Worm (Caenorhabditis elegans) whole organism, dauer: ENCODE data around the gene pax-3.

Experiments used
- unc-62 ChIP-seq: sonication (generic microtip); optimal IDR thresholded peaks from 2 replicates; lab custom pipeline; 2017; ENCODE audit warnings: missing biosample characterization, missing genetic modification reagents, missing genetic modification characterization

Gene pax-3

DNA sequence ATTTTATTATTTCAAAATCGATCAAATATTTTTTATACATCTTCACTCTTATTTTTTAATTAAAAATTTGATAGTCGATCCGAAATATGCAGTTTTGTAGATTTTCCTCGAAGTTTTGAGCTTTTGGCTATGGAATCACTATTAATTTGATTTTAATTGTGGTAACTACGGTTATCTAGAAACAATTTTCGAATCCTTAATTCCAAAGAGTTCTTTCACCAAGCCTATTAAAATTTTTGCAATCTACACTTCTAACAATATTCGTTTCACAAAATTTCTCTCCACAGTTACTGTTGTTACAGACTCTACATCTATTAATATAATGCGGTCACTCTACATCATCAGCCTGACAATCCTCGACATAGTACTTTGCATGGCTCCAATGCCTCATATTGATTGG, 45.8 kb downstream of the pax-3 start, which contains the start of gene R05H5.7:
R05H5.7 (plus strand) TSS at position 301 of the 400 bp plus-strand sequence.
- no peak for TF ChIP-seq unc-62 (GFP tag; lab: Kevin White, UChicago)

DNA sequence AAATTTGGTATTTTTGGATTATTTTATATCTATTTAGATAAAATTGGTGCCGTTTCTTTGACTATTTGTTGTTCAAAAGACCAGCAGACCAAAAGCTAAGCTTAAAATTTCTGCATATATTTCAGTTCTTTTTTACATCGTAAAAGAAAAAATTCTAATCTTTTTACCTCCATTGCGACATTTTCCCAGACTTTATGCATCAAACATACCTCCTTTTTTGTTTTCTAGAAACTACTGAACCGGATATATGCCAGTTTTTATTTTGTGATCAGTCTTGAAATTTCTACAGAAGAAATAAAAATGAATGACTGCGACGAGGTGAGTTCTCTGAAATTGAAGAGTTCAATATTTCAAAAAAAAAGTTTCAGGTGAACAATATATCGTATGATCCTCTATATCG, 48.2 kb downstream of the pax-3 start, which contains the start of gene srb-6:
srb-6 (plus strand) TSS at position 301 of the 400 bp plus-strand sequence.
- no peak for TF ChIP-seq unc-62 (GFP tag; lab: Kevin White, UChicago)

- TF ChIP-seq unc-62 (GFP tag; lab: Kevin White, UChicago), result no peak
These were observed 50.8 kb downstream of the pax-3 start, which contains the start of gene R05H5.3 for ce11 chrII:10197091-10197675. Gene R05H5.3 (plus strand): TSS chrII:10197625.

- TF ChIP-seq unc-62 (GFP tag; lab: Kevin White, UChicago), result no peak
These were observed 52.1 kb downstream of the pax-3 start for ce11 chrII:10198486-10198885.

DNA sequence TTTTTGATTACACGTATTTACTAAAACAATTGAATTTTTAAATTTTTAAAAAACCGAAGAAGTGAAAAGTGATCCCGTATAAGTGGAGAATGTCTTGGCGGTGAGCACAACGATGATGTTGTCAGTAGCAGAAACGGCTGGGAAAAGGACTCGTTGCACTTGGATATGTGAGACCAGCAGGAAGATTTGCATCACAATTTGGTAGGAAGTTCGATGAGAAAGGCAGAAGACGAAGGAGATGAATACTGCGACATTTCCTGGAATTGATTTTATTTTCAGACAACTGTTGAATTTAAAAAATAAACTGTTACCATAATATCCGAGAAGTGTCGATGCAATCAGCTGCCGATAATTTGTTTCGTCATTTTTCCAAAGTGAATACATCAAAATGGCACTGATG, 53.5 kb downstream of the pax-3 start, which contains the start of gene R05H5.4:
R05H5.4 (minus strand) TSS at position 101 of the 400 bp plus-strand sequence.
- TF ChIP-seq unc-62 (GFP tag; lab: Kevin White, UChicago), result no peak

DNA sequence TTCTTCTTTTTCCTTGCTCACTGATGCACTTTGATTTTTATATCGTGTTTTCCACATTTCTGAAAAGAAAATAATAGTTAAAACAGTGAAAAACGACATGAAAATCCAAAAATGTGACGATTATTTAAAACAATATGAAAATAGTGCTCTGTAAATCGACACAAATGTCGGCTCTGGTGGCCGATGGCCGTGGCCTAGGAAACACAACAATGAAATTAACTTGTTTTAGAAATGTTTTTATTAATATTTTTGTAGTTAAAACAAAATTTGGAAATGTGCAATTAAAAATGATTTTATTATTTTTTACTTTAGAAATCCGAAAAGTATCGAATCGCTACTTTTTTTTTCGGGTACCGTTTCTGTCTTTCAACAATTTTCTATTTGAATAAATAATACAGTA, 54.4 kb downstream of the pax-3 start, which contains the start of gene arv-1:
arv-1 (minus strand) TSS at position 65 of the 400 bp plus-strand sequence.
- TF ChIP-seq unc-62 (GFP tag; lab: Kevin White, UChicago), result no peak

- TF ChIP-seq unc-62 (GFP tag; lab: Kevin White, UChicago), result no peak
These were observed 55.9 kb downstream of the pax-3 start for ce11 chrII:10202275-10202674.
